Worm (Caenorhabditis elegans) whole organism, L1 larva: ENCODE measurements around the gene dnpp-1.

Experiments used
- C16A3.4 ChIP-seq: fragments of 150-350 bp; optimal IDR thresholded peaks from 2 replicates; lab custom pipeline; 2014; ENCODE audit warnings: missing biosample characterization, missing genetic modification characterization
- F16B12.6 ChIP-seq: fragments of 150-350 bp; optimal IDR thresholded peaks from 2 replicates; lab custom pipeline; 2014; ENCODE audit warnings: missing biosample characterization, missing genetic modification characterization
- aha-1 ChIP-seq: fragments of 150-350 bp; optimal IDR thresholded peaks from 2 replicates; lab custom pipeline; 2014; ENCODE audit warnings: missing biosample characterization, missing genetic modification characterization
- alr-1 ChIP-seq: fragments of 200-800 bp; sonication (Bioruptor generic); optimal IDR thresholded peaks from 2 replicates; lab custom pipeline; 2018; ENCODE audit warnings: borderline replicate concordance, mild to moderate bottlenecking, missing genetic modification characterization, missing compliant biosample characterization
- ama-1 ChIP-seq: fragments of 150-350 bp; optimal IDR thresholded peaks from 2 replicates; lab custom pipeline; 2014
- blmp-1 ChIP-seq: fragments of 150-350 bp; optimal IDR thresholded peaks from 2 replicates; lab custom pipeline; 2014; ENCODE audit warnings: missing biosample characterization, missing genetic modification characterization
- ceh-63 ChIP-seq: fragments of 200-800 bp; sonication (Bioruptor generic); optimal IDR thresholded peaks from 2 replicates; lab custom pipeline; 2018; ENCODE audit warnings: mild to moderate bottlenecking, missing genetic modification characterization, missing compliant biosample characterization
- ceh-88 ChIP-seq: fragments of 200-800 bp; sonication (Bioruptor generic); IDR thresholded peaks from 2 replicates; pipeline ENCODE4 v1.3.6; 2022; ENCODE audit warnings: missing genetic modification characterization, missing compliant biosample characterization
- ceh-90 ChIP-seq: sonication (generic microtip); optimal IDR thresholded peaks from 2 replicates; lab custom pipeline; 2016; ENCODE audit warnings: missing genetic modification characterization, missing compliant biosample characterization
- dpl-1 ChIP-seq, 3 experiments: fragments of 150-350 bp in 2 of 3; sonication (generic microtip) in 1 of 3; optimal IDR thresholded peaks; 2 replicates each; lab custom pipeline; 2014 to 2017; ENCODE audit warnings: missing biosample characterization in 3 of 3, missing genetic modification characterization in 3 of 3, missing genetic modification reagents in 3 of 3
- dsc-1 ChIP-seq: sonication (generic microtip); optimal IDR thresholded peaks from 2 replicates; lab custom pipeline; 2016; ENCODE audit warnings: mild to moderate bottlenecking, missing genetic modification characterization, missing compliant biosample characterization
- efl-1 ChIP-seq, 4 experiments: fragments of 150-350 bp; optimal IDR thresholded peaks in 3 of 4; peaks in 1 of 4; 1 replicate in 1 of 4; 2 replicates in 3 of 4; lab custom pipeline; 2014; ENCODE audit warnings: missing biosample characterization in 2 of 4, missing genetic modification characterization in 2 of 4, missing genetic modification reagents in 2 of 4
- efl-3 ChIP-seq: fragments of 200-800 bp; sonication (Bioruptor generic); optimal IDR thresholded peaks from 2 replicates; lab custom pipeline; 2018; ENCODE audit warnings: mild to moderate bottlenecking, missing genetic modification characterization, missing compliant biosample characterization
- egl-27 ChIP-seq, 2 experiments: fragments of 150-350 bp in 1 of 2; sonication (generic microtip); optimal IDR thresholded peaks; 3 replicates each; lab custom pipeline; 2017 to 2018; ENCODE audit warnings: missing biosample characterization in 2 of 2, missing genetic modification characterization in 2 of 2, missing genetic modification reagents in 2 of 2
- hlh-17 ChIP-seq: fragments of 200-800 bp; sonication (Bioruptor generic); optimal IDR thresholded peaks from 2 replicates; lab custom pipeline; 2018; ENCODE audit warnings: missing genetic modification characterization, mild to moderate bottlenecking, missing compliant biosample characterization, moderate library complexity, borderline replicate concordance
- hlh-4 ChIP-seq: sonication (generic microtip); optimal IDR thresholded peaks from 2 replicates; lab custom pipeline; 2016; ENCODE audit warnings: mild to moderate bottlenecking, missing genetic modification characterization, missing compliant biosample characterization
- hpl-2 ChIP-seq: fragments of 150-350 bp; optimal IDR thresholded peaks from 2 replicates; lab custom pipeline; 2014; ENCODE audit warnings: missing biosample characterization, missing genetic modification reagents, missing genetic modification characterization
- isw-1 ChIP-seq: fragments of 200-800 bp; sonication (Bioruptor generic); IDR thresholded peaks from 2 replicates; pipeline ENCODE4 v1.3.6; 2022; ENCODE audit warnings: missing genetic modification characterization, missing compliant biosample characterization
- lin-14 ChIP-seq: fragments of 200-800 bp; sonication (Bioruptor generic); optimal IDR thresholded peaks from 2 replicates; lab custom pipeline; 2018; ENCODE audit warnings: mild to moderate bottlenecking, missing genetic modification characterization, moderate library complexity, missing compliant biosample characterization
- lin-35 ChIP-seq, 2 experiments: fragments of 150-350 bp; optimal IDR thresholded peaks; 2 replicates each; lab custom pipeline; 2014; ENCODE audit warnings: missing biosample characterization in 2 of 2, missing genetic modification characterization in 2 of 2, missing genetic modification reagents in 2 of 2
- lsy-2 ChIP-seq, 2 experiments: fragments of 150-350 bp; optimal IDR thresholded peaks; 2 replicates each; lab custom pipeline; 2014; ENCODE audit warnings: missing biosample characterization in 2 of 2, missing genetic modification characterization in 2 of 2
- mep-1 ChIP-seq: fragments of 150-350 bp; optimal IDR thresholded peaks from 2 replicates; lab custom pipeline; 2014; ENCODE audit warnings: missing biosample characterization, missing genetic modification characterization
- nhr-19 ChIP-seq: fragments of 200-800 bp; sonication (Bioruptor generic); conservative IDR thresholded peaks from 2 replicates; pipeline ENCODE4 v1.3.6; 2022; ENCODE audit warnings: missing genetic modification characterization, missing compliant biosample characterization
- nhr-47 ChIP-seq: sonication (generic microtip); optimal IDR thresholded peaks from 2 replicates; lab custom pipeline; 2016; ENCODE audit warnings: mild to moderate bottlenecking, missing genetic modification characterization, moderate library complexity, missing compliant biosample characterization
- nhr-71 ChIP-seq: sonication (generic microtip); optimal IDR thresholded peaks from 2 replicates; lab custom pipeline; 2016; ENCODE audit warnings: mild to moderate bottlenecking, missing genetic modification characterization, moderate library complexity, missing compliant biosample characterization
- nhr-77 ChIP-seq: fragments of 150-350 bp; optimal IDR thresholded peaks from 2 replicates; lab custom pipeline; 2014; ENCODE audit warnings: missing biosample characterization, missing genetic modification characterization
- pag-3 ChIP-seq: sonication (generic microtip); optimal IDR thresholded peaks from 2 replicates; lab custom pipeline; 2017; ENCODE audit warnings: missing genetic modification characterization, mild to moderate bottlenecking, missing compliant biosample characterization, antibody characterized with exemption, borderline replicate concordance; ENCODE audit not compliant: insufficient read depth
- rnt-1 ChIP-seq: sonication (generic microtip); optimal IDR thresholded peaks from 2 replicates; lab custom pipeline; 2016; ENCODE audit warnings: mild to moderate bottlenecking, missing genetic modification characterization, moderate library complexity, missing compliant biosample characterization
- snpc-4 ChIP-seq: fragments of 150-350 bp; optimal IDR thresholded peaks from 2 replicates; lab custom pipeline; 2014; ENCODE audit warnings: missing biosample characterization, missing genetic modification characterization
- snu-23 ChIP-seq: sonication (generic microtip); optimal IDR thresholded peaks from 2 replicates; lab custom pipeline; 2016; ENCODE audit warnings: missing genetic modification characterization, missing compliant biosample characterization
- sox-4 ChIP-seq: sonication (generic microtip); optimal IDR thresholded peaks from 2 replicates; lab custom pipeline; 2016; ENCODE audit warnings: missing genetic modification characterization, missing compliant biosample characterization
- unc-130 ChIP-seq: fragments of 150-350 bp; optimal IDR thresholded peaks from 2 replicates; lab custom pipeline; 2017; ENCODE audit warnings: missing biosample characterization, missing genetic modification characterization, inconsistent platforms
- unc-30 ChIP-seq: sonication (generic microtip); optimal IDR thresholded peaks from 2 replicates; lab custom pipeline; 2017; ENCODE audit warnings: missing biosample characterization, missing genetic modification characterization
- unc-98 ChIP-seq: fragments of 200-800 bp; sonication (Bioruptor generic); IDR thresholded peaks from 2 replicates; pipeline ENCODE4 v1.3.6; 2022; ENCODE audit warnings: missing genetic modification characterization, missing compliant biosample characterization
- zag-1 ChIP-seq: fragments of 150-350 bp; optimal IDR thresholded peaks from 2 replicates; lab custom pipeline; 2014; ENCODE audit warnings: missing biosample characterization, missing genetic modification characterization
- ztf-4 ChIP-seq: fragments of 150-350 bp; optimal IDR thresholded peaks from 2 replicates; lab custom pipeline; 2014; ENCODE audit warnings: missing biosample characterization, missing genetic modification characterization

dnpp-1 gene

ce11 chrIII:5906059-5906458, 42.5 kb upstream of the dnpp-1 start, which contains the start of gene dpff-1:
dpff-1 (minus strand) TSS chrIII:5906346.
- peak; percentile 38 for TF ChIP-seq nhr-71 (tag; lab: Kevin White, UChicago)
- no peak for TF ChIP-seq snpc-4 (tag; lab: Kevin White, UChicago)
- TF ChIP-seq dpl-1 (GFP tag; optimal IDR thresholded peaks at IDR 0.05; lab: Kevin White, UChicago), result peak; percentile 25 to 52 (median 37)
- no peak for TF ChIP-seq zag-1 (tag; lab: Kevin White, UChicago)
- peak; percentile 22 to 42 for TF ChIP-seq lsy-2 (tag; optimal IDR thresholded peaks at IDR 0.05; lab: Kevin White, UChicago)
- no peak for TF ChIP-seq hlh-4
- peak; percentile 7 for TF ChIP-seq nhr-47
- TF ChIP-seq sox-4 (tag; lab: Kevin White, UChicago), result no peak
- TF ChIP-seq nhr-19, result no peak
- no peak for TF ChIP-seq unc-30 (tag; lab: Kevin White, UChicago)
- no peak for TF ChIP-seq pag-3 (tag; lab: Kevin White, UChicago)
- TF ChIP-seq isw-1 (GFP tag; lab: Robert Waterston, UW), result no peak
- no peak for TF ChIP-seq blmp-1 (tag; lab: Kevin White, UChicago)
- TF ChIP-seq ceh-88 (GFP tag; lab: Robert Waterston, UW), result no peak
- TF ChIP-seq C16A3.4 (tag; lab: Kevin White, UChicago), result no peak
- TF ChIP-seq unc-98, result no peak
- TF ChIP-seq F16B12.6 (tag; lab: Kevin White, UChicago), result peak; percentile 89
- peak; percentile 36 to 54 for TF ChIP-seq lin-35 (GFP tag; optimal IDR thresholded peaks at IDR 0.05; lab: Kevin White, UChicago)
- TF ChIP-seq unc-130 (tag; lab: Kevin White, UChicago), result peak; percentile 11
- TF ChIP-seq snu-23, result peak; percentile 35
- TF ChIP-seq aha-1 (tag; lab: Kevin White, UChicago), result no peak
- no peak for TF ChIP-seq ceh-63 (GFP tag; lab: Kevin White, UChicago)
- no peak for TF ChIP-seq dsc-1 (tag; lab: Kevin White, UChicago)
- no peak for TF ChIP-seq nhr-77 (tag; lab: Kevin White, UChicago)
- peak; percentile 42 to 47 for TF ChIP-seq efl-1 (optimal IDR thresholded peaks at IDR 0.05; lab: Kevin White, UChicago)
- peak; percentile 31 to 93 for TF ChIP-seq efl-1 (GFP tag; optimal IDR thresholded peaks at IDR 0.05 in 1 of 2; lab: Kevin White, UChicago)
- TF ChIP-seq lin-14 (GFP tag; lab: Kevin White, UChicago), result peak; percentile 43
- TF ChIP-seq rnt-1, result peak; percentile 50
- no peak for TF ChIP-seq efl-3 (GFP tag; lab: Kevin White, UChicago)
- no peak for TF ChIP-seq ztf-4 (tag; lab: Kevin White, UChicago)
- no peak for TF ChIP-seq egl-27 (tag; optimal IDR thresholded peaks at IDR 0.05; lab: Kevin White, UChicago)
- no peak for TF ChIP-seq alr-1 (tag; lab: Kevin White, UChicago)

- TF ChIP-seq lin-14 (GFP tag; lab: Kevin White, UChicago), result peak; percentile 54
- TF ChIP-seq hlh-17 (GFP tag; lab: Kevin White, UChicago), result no peak
These were observed 39.0 kb upstream of the dnpp-1 start for ce11 chrIII:5902558-5902957.

- TF ChIP-seq ceh-90, result no peak
- TF ChIP-seq efl-1 (optimal IDR thresholded peaks at IDR 0.05; lab: Kevin White, UChicago), result no peak
- TF ChIP-seq efl-1 (GFP tag; optimal IDR thresholded peaks at IDR 0.05 in 1 of 2; lab: Kevin White, UChicago), result peak in 1 of 2 experiments; percentile 87
- no peak for TF ChIP-seq mep-1 (tag; lab: Kevin White, UChicago)
- TF ChIP-seq dsc-1 (tag; lab: Kevin White, UChicago), result no peak
These were observed 37.1 kb upstream of the dnpp-1 start for ce11 chrIII:5900709-5901108.

ce11 chrIII:5898631-5899030, 35.0 kb upstream of the dnpp-1 start:
- TF ChIP-seq unc-130 (tag; lab: Kevin White, UChicago) (peak; percentile 27), rnt-1 (peak; percentile 37), ama-1 (lab: Kevin White, UChicago) (no peak), nhr-71 (tag; lab: Kevin White, UChicago) (peak; percentile 30), blmp-1 (tag; lab: Kevin White, UChicago) (peak; percentile 64), efl-1 (optimal IDR thresholded peaks at IDR 0.05; lab: Kevin White, UChicago) (peak in 1 of 2 experiments; percentile 2), efl-1 (GFP tag; optimal IDR thresholded peaks at IDR 0.05 in 1 of 2; lab: Kevin White, UChicago) (no peak), lin-14 (GFP tag; lab: Kevin White, UChicago) (peak; percentile 74), lsy-2 (tag; optimal IDR thresholded peaks at IDR 0.05; lab: Kevin White, UChicago) (peak in 1 of 2 experiments; percentile 7), snu-23 (peak; percentile 18), hpl-2 (GFP tag; lab: Kevin White, UChicago) (no peak)
- TF ChIP-seq, all 84 proteins: peak for 8
